Worm (Caenorhabditis elegans) whole organism, L4 larva: ENCODE measurements around the gene vha-15.

Experiments used
- D1046.2 ChIP-seq: fragments of 200-800 bp; sonication (Bioruptor generic); IDR thresholded peaks from 2 replicates; pipeline ENCODE4 v1.3.6; 2022; ENCODE audit warnings: missing genetic modification characterization, missing compliant biosample characterization
- F26F4.8 ChIP-seq: fragments of 200-800 bp; sonication (Bioruptor generic); conservative IDR thresholded peaks from 2 replicates; pipeline ENCODE4 v1.3.6; 2022; ENCODE audit warnings: missing genetic modification characterization, missing compliant biosample characterization
- F49E8.2 ChIP-seq: sonication (generic microtip); optimal IDR thresholded peaks from 2 replicates; lab custom pipeline; 2016; ENCODE audit warnings: missing compliant biosample characterization, mild to moderate bottlenecking, missing genetic modification characterization, borderline replicate concordance
- Y105C5A.15 ChIP-seq: fragments of 200-800 bp; sonication (Bioruptor generic); IDR thresholded peaks from 2 replicates; pipeline ENCODE4 v1.3.6; 2022; ENCODE audit warnings: missing genetic modification characterization, missing compliant biosample characterization
- Y48G9A.11 ChIP-seq: fragments of 200-800 bp; sonication (Bioruptor generic); IDR thresholded peaks from 2 replicates; pipeline ENCODE4 v1.3.6; 2022; ENCODE audit warnings: missing genetic modification reagents, missing genetic modification characterization, missing compliant biosample characterization
- Y5F2A.4 ChIP-seq: fragments of 200-800 bp; sonication (Bioruptor generic); optimal IDR thresholded peaks from 2 replicates; lab custom pipeline; 2018; ENCODE audit warnings: mild to moderate bottlenecking, missing genetic modification characterization, missing compliant biosample characterization
- ZK546.5 ChIP-seq, 2 experiments: sonication (generic microtip); optimal IDR thresholded peaks; 2 replicates each; lab custom pipeline; 2017; ENCODE audit warnings: missing biosample characterization in 2 of 2, missing genetic modification characterization in 2 of 2
- aha-1 ChIP-seq: fragments of 150-350 bp; peaks from one replicate; lab custom pipeline; 2014; ENCODE audit warnings: missing biosample characterization, missing genetic modification characterization
- ceh-28 ChIP-seq: fragments of 150-350 bp; optimal IDR thresholded peaks from 2 replicates; lab custom pipeline; 2014; ENCODE audit warnings: missing biosample characterization, missing genetic modification reagents, missing genetic modification characterization
- ceh-32 ChIP-seq: sonication (generic microtip); optimal IDR thresholded peaks from 2 replicates; lab custom pipeline; 2016; ENCODE audit warnings: mild to moderate bottlenecking, missing genetic modification characterization, missing compliant biosample characterization; ENCODE audit not compliant: poor library complexity
- ceh-82 ChIP-seq: sonication (generic microtip); optimal IDR thresholded peaks from 2 replicates; lab custom pipeline; 2017; ENCODE audit warnings: missing biosample characterization, missing genetic modification characterization
- daf-12 ChIP-seq: fragments of 150-350 bp; optimal IDR thresholded peaks from 2 replicates; lab custom pipeline; 2014; ENCODE audit warnings: missing biosample characterization, missing genetic modification reagents, missing genetic modification characterization
- daf-16 ChIP-seq, 3 experiments: sonication (generic microtip); optimal IDR thresholded peaks; 2 replicates each; lab custom pipeline; 2016 to 2017; ENCODE audit warnings: missing genetic modification characterization in 3 of 3, missing genetic modification reagents in 3 of 3, mild to moderate bottlenecking in 2 of 3, missing compliant biosample characterization in 2 of 3, missing biosample characterization in 1 of 3, moderate library complexity in 1 of 3
- daf-19 ChIP-seq: fragments of 200-800 bp; sonication (Bioruptor generic); conservative IDR thresholded peaks from 2 replicates; pipeline ENCODE4 v1.3.6; 2022; ENCODE audit warnings: missing genetic modification characterization, missing compliant biosample characterization
- daf-8 ChIP-seq: fragments of 200-800 bp; sonication (Bioruptor generic); IDR thresholded peaks from 2 replicates; pipeline ENCODE4 v1.3.6; 2022; ENCODE audit warnings: missing genetic modification characterization, missing compliant biosample characterization
- dmd-6 ChIP-seq: fragments of 200-800 bp; sonication (Bioruptor generic); IDR thresholded peaks from 2 replicates; pipeline ENCODE4 v1.3.6; 2022; ENCODE audit warnings: missing genetic modification reagents, missing genetic modification characterization, missing compliant biosample characterization
- dmd-9 ChIP-seq: fragments of 200-800 bp; sonication (Bioruptor generic); IDR thresholded peaks from 2 replicates; pipeline ENCODE4 v1.3.6; 2022; ENCODE audit warnings: missing genetic modification reagents, missing genetic modification characterization, missing compliant biosample characterization
- dpl-1 ChIP-seq: fragments of 150-350 bp; optimal IDR thresholded peaks from 2 replicates; lab custom pipeline; 2014; ENCODE audit warnings: missing biosample characterization, missing genetic modification reagents, missing genetic modification characterization
- egl-27 ChIP-seq: sonication (generic microtip); optimal IDR thresholded peaks from 3 replicates; lab custom pipeline; 2017; ENCODE audit warnings: missing biosample characterization, missing genetic modification reagents, missing genetic modification characterization
- fkh-10 ChIP-seq: fragments of 150-350 bp; optimal IDR thresholded peaks from 2 replicates; lab custom pipeline; 2014; ENCODE audit warnings: missing biosample characterization, missing genetic modification reagents, missing genetic modification characterization
- fos-1 ChIP-seq: fragments of 150-350 bp; optimal IDR thresholded peaks from 2 replicates; lab custom pipeline; 2014; ENCODE audit warnings: missing biosample characterization, missing genetic modification characterization
- gei-8 ChIP-seq: fragments of 200-800 bp; sonication (Bioruptor generic); optimal IDR thresholded peaks from 2 replicates; lab custom pipeline; 2018; ENCODE audit warnings: mild to moderate bottlenecking, missing genetic modification characterization, missing compliant biosample characterization
- hlh-11 ChIP-seq: fragments of 200-800 bp; sonication (Bioruptor generic); optimal IDR thresholded peaks from 2 replicates; lab custom pipeline; 2018; ENCODE audit warnings: mild to moderate bottlenecking, missing genetic modification characterization, missing compliant biosample characterization
- hmg-1.1 ChIP-seq: fragments of 200-800 bp; sonication (Bioruptor generic); IDR thresholded peaks from 2 replicates; pipeline ENCODE4 v1.3.6; 2022; ENCODE audit warnings: missing genetic modification reagents, missing genetic modification characterization, missing compliant biosample characterization
- lin-1 ChIP-seq: fragments of 200-800 bp; sonication (Bioruptor generic); IDR thresholded peaks from 2 replicates; pipeline ENCODE4 v1.3.6; 2022; ENCODE audit warnings: missing genetic modification reagents, missing genetic modification characterization, missing compliant biosample characterization
- lin-39 ChIP-seq: fragments of 150-350 bp; optimal IDR thresholded peaks from 2 replicates; lab custom pipeline; 2014; ENCODE audit warnings: missing biosample characterization, missing genetic modification reagents, missing genetic modification characterization
- madf-9 ChIP-seq: fragments of 200-800 bp; sonication (Bioruptor generic); conservative IDR thresholded peaks from 2 replicates; pipeline ENCODE4 v1.3.6; 2022; ENCODE audit warnings: missing genetic modification reagents, missing genetic modification characterization, missing compliant biosample characterization
- mdl-1 ChIP-seq, 2 experiments: fragments of 150-350 bp in 1 of 2; sonication (generic microtip) in 1 of 2; optimal IDR thresholded peaks; 2 replicates each; lab custom pipeline; 2014 to 2017; ENCODE audit warnings: missing biosample characterization in 2 of 2, missing genetic modification characterization in 2 of 2
- mdt-29 ChIP-seq: fragments of 200-800 bp; sonication (Bioruptor generic); IDR thresholded peaks from 2 replicates; pipeline ENCODE4 v1.3.6; 2022; ENCODE audit warnings: missing genetic modification reagents, missing genetic modification characterization, missing compliant biosample characterization
- mes-2 ChIP-seq: sonication (generic microtip); optimal IDR thresholded peaks from 2 replicates; lab custom pipeline; 2016; ENCODE audit warnings: missing genotype, mild to moderate bottlenecking, missing genetic modification characterization, missing compliant biosample characterization; ENCODE audit not compliant: poor library complexity, severe bottlenecking
- mxl-2 ChIP-seq: fragments of 200-800 bp; sonication (Bioruptor generic); conservative IDR thresholded peaks from 2 replicates; pipeline ENCODE4 v1.3.6; 2022; ENCODE audit warnings: missing genetic modification reagents, missing genetic modification characterization, missing compliant biosample characterization
- mxl-3 ChIP-seq: fragments of 200-800 bp; sonication (Bioruptor generic); optimal IDR thresholded peaks from 2 replicates; lab custom pipeline; 2018; ENCODE audit warnings: mild to moderate bottlenecking, missing genetic modification characterization, missing compliant biosample characterization
- nhr-102 ChIP-seq: sonication (generic microtip); optimal IDR thresholded peaks from 2 replicates; lab custom pipeline; 2016; ENCODE audit warnings: mild to moderate bottlenecking, missing genetic modification characterization, moderate library complexity, missing compliant biosample characterization
- nhr-11 ChIP-seq: fragments of 150-350 bp; optimal IDR thresholded peaks from 2 replicates; lab custom pipeline; 2014; ENCODE audit warnings: missing biosample characterization, missing genetic modification characterization
- nhr-237 ChIP-seq: sonication (generic microtip); optimal IDR thresholded peaks from 2 replicates; lab custom pipeline; 2017; ENCODE audit warnings: missing biosample characterization, missing genetic modification characterization
- nhr-42 ChIP-seq: fragments of 200-800 bp; sonication (Bioruptor generic); IDR thresholded peaks from 2 replicates; pipeline ENCODE4 v1.3.6; 2022; ENCODE audit warnings: missing genetic modification characterization, missing compliant biosample characterization
- nhr-48 ChIP-seq: sonication (generic microtip); optimal IDR thresholded peaks from 2 replicates; lab custom pipeline; 2016; ENCODE audit warnings: mild to moderate bottlenecking, missing genetic modification characterization, missing compliant biosample characterization
- nhr-6 ChIP-seq: fragments of 150-350 bp; optimal IDR thresholded peaks from 2 replicates; lab custom pipeline; 2014; ENCODE audit warnings: missing biosample characterization, missing genetic modification characterization
- nhr-76 ChIP-seq: fragments of 150-350 bp; optimal IDR thresholded peaks from 2 replicates; lab custom pipeline; 2014; ENCODE audit warnings: missing biosample characterization, missing genetic modification characterization
- pqm-1 ChIP-seq: sonication (generic microtip); optimal IDR thresholded peaks from 2 replicates; lab custom pipeline; 2017; ENCODE audit warnings: missing biosample characterization, missing genetic modification characterization
- rbr-2 ChIP-seq: sonication (generic microtip); optimal IDR thresholded peaks from 2 replicates; lab custom pipeline; 2016; ENCODE audit warnings: missing genotype, missing genetic modification characterization, missing compliant biosample characterization
- saeg-2 ChIP-seq: fragments of 200-800 bp; sonication (Bioruptor generic); IDR thresholded peaks from 2 replicates; pipeline ENCODE4 v1.3.6; 2022; ENCODE audit warnings: missing genetic modification reagents, missing genetic modification characterization, missing compliant biosample characterization
- sdz-12 ChIP-seq: fragments of 200-800 bp; sonication (Bioruptor generic); optimal IDR thresholded peaks from 2 replicates; lab custom pipeline; 2018; ENCODE audit warnings: mild to moderate bottlenecking, missing genetic modification characterization, missing compliant biosample characterization
- set-16 ChIP-seq: fragments of 200-800 bp; sonication (Bioruptor generic); IDR thresholded peaks from 2 replicates; pipeline ENCODE4 v1.3.6; 2022; ENCODE audit warnings: missing genetic modification reagents, missing genetic modification characterization, missing compliant biosample characterization
- skn-1 ChIP-seq: fragments of 150-350 bp; optimal IDR thresholded peaks from 2 replicates; lab custom pipeline; 2014; ENCODE audit warnings: missing biosample characterization, missing genetic modification characterization
- snpc-1.2 ChIP-seq: fragments of 200-800 bp; sonication (Bioruptor generic); IDR thresholded peaks from 2 replicates; pipeline ENCODE4 v1.3.6; 2022; ENCODE audit warnings: missing genetic modification reagents, missing genetic modification characterization, missing compliant biosample characterization
- snpc-4 ChIP-seq: fragments of 150-350 bp; optimal IDR thresholded peaks from 2 replicates; lab custom pipeline; 2014; ENCODE audit warnings: missing biosample characterization, missing genetic modification characterization
- unc-130 ChIP-seq: sonication (generic microtip); optimal IDR thresholded peaks from 2 replicates; lab custom pipeline; 2016; ENCODE audit warnings: missing genetic modification reagents, missing genetic modification characterization, missing compliant biosample characterization
- zag-1 ChIP-seq: fragments of 150-350 bp; optimal IDR thresholded peaks from 2 replicates; lab custom pipeline; 2014; ENCODE audit warnings: missing biosample characterization, missing genetic modification characterization
- zfp-2 ChIP-seq: sonication (generic microtip); optimal IDR thresholded peaks from 2 replicates; lab custom pipeline; 2016; ENCODE audit warnings: mild to moderate bottlenecking, missing genetic modification characterization, missing compliant biosample characterization
- zfp-3 ChIP-seq: fragments of 200-800 bp; sonication (Bioruptor generic); conservative IDR thresholded peaks from 2 replicates; pipeline ENCODE4 v1.3.6; 2022; ENCODE audit warnings: missing genetic modification reagents, missing genetic modification characterization, missing compliant biosample characterization
- ztf-11 ChIP-seq: fragments of 150-350 bp; optimal IDR thresholded peaks from 2 replicates; lab custom pipeline; 2014; ENCODE audit warnings: missing biosample characterization, missing genetic modification characterization

Gene vha-15

DNA sequence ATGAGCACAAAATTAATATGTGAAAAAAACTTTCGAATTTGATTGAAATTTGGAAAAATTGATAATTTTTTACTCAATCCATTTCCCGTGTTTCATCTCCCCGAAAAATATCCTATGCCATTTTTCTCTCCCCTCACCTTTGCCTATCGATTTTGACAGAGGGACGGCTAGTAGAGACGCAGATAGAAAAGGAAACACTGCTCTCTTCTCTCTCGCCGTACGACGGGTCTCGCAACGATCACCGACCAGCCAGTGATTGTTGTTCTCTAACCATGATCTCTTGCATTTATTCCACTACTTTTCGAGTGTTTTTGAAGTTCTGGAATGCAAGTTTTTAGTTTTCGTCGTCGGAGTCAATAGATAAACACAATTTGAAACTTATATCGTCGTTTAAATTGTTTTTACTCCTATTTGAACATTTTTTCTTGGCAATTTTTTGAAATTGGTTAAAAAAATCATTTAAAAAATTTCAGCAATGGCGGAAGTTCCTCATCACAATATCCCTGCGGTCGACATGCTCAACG is at the start of gene vha-15:
Gene vha-15, plus strand, starts transcription at position 474 of the 524 bp plus-strand sequence.
- TF ChIP-seq hlh-11 (tag; lab: Kevin White, UChicago) (peak; percentile 81), zfp-3 (GFP tag; lab: Robert Waterston, UW) (no peak), rbr-2 (tag; lab: Kevin White, UChicago) (peak; percentile 82), lin-1 (no peak), ceh-82 (tag; lab: Kevin White, UChicago) (no peak), egl-27 (tag; lab: Kevin White, UChicago) (no peak), hmg-1.1 (GFP tag; lab: Robert Waterston, UW) (peak; percentile 78), daf-8 (no peak), nhr-48 (tag; lab: Kevin White, UChicago) (no peak), daf-16 (GFP tag; optimal IDR thresholded peaks at IDR 0.05; lab: Kevin White, UChicago) (no peak), daf-16 (tag; optimal IDR thresholded peaks at IDR 0.05; lab: Kevin White, UChicago) (peak; percentile 81), madf-9 (GFP tag; lab: Robert Waterston, UW) (no peak), zfp-2 (tag; lab: Kevin White, UChicago) (peak; percentile 4), daf-19 (no peak), zag-1 (tag; lab: Kevin White, UChicago) (no peak), nhr-6 (tag; lab: Kevin White, UChicago) (peak; percentile 68), Y48G9A.11 (no peak), skn-1 (tag; lab: Kevin White, UChicago) (no peak), ZK546.5 (tag; optimal IDR thresholded peaks at IDR 0.05; lab: Kevin White, UChicago) (peak; percentile 3 to 69), mdl-1 (tag; optimal IDR thresholded peaks at IDR 0.05; lab: Kevin White, UChicago) (peak in 1 of 2 experiments; percentile 60), dmd-6 (GFP tag; lab: Robert Waterston, UW) (peak; percentile 66), ceh-32 (tag; lab: Kevin White, UChicago) (no peak), dpl-1 (GFP tag; lab: Kevin White, UChicago) (peak; percentile 58), saeg-2 (no peak), gei-8 (GFP tag; lab: Kevin White, UChicago) (no peak), daf-12 (tag; lab: Kevin White, UChicago) (no peak), mxl-3 (GFP tag; lab: Kevin White, UChicago) (no peak), dmd-9 (GFP tag; lab: Robert Waterston, UW) (no peak), ceh-28 (tag; lab: Kevin White, UChicago) (peak; percentile 65), fkh-10 (GFP tag; lab: Kevin White, UChicago) (peak; percentile 72), lin-39 (no peak), sdz-12 (GFP tag; lab: Kevin White, UChicago) (no peak), mes-2 (peak; percentile 85), nhr-237 (tag; lab: Kevin White, UChicago) (peak; percentile 26), mdt-29 (GFP tag; lab: Robert Waterston, UW) (no peak), F26F4.8 (GFP tag; lab: Robert Waterston, UW) (no peak), pqm-1 (peak; percentile 60), D1046.2 (no peak), Y5F2A.4 (no peak), ztf-11 (tag; lab: Kevin White, UChicago) (no peak), snpc-4 (no peak), F49E8.2 (no peak), set-16 (GFP tag; lab: Robert Waterston, UW) (no peak), snpc-1.2 (GFP tag; lab: Robert Waterston, UW) (no peak), mxl-2 (GFP tag; lab: Robert Waterston, UW) (no peak), nhr-102 (tag; lab: Kevin White, UChicago) (no peak), nhr-11 (tag; lab: Kevin White, UChicago) (peak; percentile 61), nhr-76 (tag; lab: Kevin White, UChicago) (no peak), aha-1 (tag; lab: Kevin White, UChicago) (peak; percentile 89), Y105C5A.15 (no peak), nhr-42 (GFP tag; lab: Robert Waterston, UW) (no peak), fos-1 (tag; lab: Kevin White, UChicago) (no peak), unc-130 (GFP tag; lab: Kevin White, UChicago) (no peak)
